Worm (Caenorhabditis elegans): ENCODE results near the gene F49F1.5.

DNA sequence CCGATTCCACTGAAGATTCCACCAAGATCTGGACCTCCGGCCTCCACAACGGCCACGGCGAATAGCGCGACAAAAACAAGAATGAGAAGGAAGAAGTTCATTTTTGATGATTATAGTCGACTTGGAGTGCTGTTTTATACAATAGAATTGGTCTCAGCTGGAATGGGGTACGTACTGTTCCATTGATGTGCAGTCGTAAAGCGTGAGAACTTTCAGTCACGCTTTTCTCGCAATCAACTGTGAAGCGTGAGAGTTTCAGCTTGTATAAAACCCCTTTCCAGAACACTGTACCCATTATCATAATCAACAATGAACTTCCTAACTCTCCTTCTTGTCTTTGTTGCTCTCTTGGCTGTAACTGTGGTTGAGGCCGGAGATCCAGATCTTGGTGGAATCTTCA is 4.6 kb downstream of the F49F1.5 start, which contains the start of the genes F49F1.4 and F49F1.2:
- no peak for TF ChIP-seq K09A11.1 (tag; optimal IDR thresholded peaks at IDR 0.05; ENCODE audit: insufficient read depth)
- no peak for TF ChIP-seq dve-1 (tag; optimal IDR thresholded peaks at IDR 0.05)
- no peak for TF ChIP-seq ceh-34 (tag; optimal IDR thresholded peaks at IDR 0.05)
- no peak for TF ChIP-seq elt-2 (tag; optimal IDR thresholded peaks at IDR 0.05)
- no peak for TF ChIP-seq ceh-45 (GFP tag; IDR thresholded peaks at IDR 0.05)
- TF ChIP-seq unc-86 (tag; optimal IDR thresholded peaks at IDR 0.05) = no peak
- TF ChIP-seq sox-4 (tag; optimal IDR thresholded peaks at IDR 0.05) = no peak
- TF ChIP-seq pha-2 (tag; optimal IDR thresholded peaks at IDR 0.05) = no peak
